Fruit fly (Drosophila melanogaster): Measurements from ENCODE around the gene eIF4H2.

DNA sequence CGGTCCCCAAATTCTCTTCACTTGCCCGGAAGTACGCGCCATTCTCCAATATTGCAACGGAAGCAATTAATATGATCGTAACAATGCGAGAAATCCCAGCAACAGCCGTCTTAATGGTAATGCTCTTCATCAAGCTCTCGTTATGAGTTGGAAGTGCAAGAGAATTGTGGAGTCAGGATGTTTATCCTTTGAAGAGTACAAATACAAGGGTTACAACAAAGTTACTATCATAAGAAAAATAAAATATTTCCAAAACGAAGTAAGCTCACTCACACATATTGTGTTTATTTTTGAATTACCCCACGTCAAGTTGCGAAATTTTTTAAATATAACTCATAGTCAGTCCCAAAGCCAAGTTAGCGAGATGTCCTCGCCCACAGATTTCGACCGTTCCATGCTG lies 16.7 kb downstream of the eIF4H2 start, which contains the start of gene CG15543:
- TF ChIP-seq pan (optimal IDR thresholded peaks at IDR 0.05) (no peak), h (GFP tag; optimal IDR thresholded peaks at IDR 0.05) (no peak), Hr78 (GFP tag; optimal IDR thresholded peaks at IDR 0.05) (no peak), OdsH (GFP tag; optimal IDR thresholded peaks at IDR 0.05) (no peak), psq (GFP tag; optimal IDR thresholded peaks at IDR 0.05) (no peak), jim (GFP tag; optimal IDR thresholded peaks at IDR 0.05) (no peak), Rel (GFP tag; optimal IDR thresholded peaks at IDR 0.05) (no peak), Rel (tag; optimal IDR thresholded peaks at IDR 0.05) (no peak), Hnf4 (GFP tag; optimal IDR thresholded peaks at IDR 0.05) (no peak)

All from whole organism, wandering third instar larva.